Worm (Caenorhabditis elegans) whole organism, L3 larva: Measurements from ENCODE around the gene hog-1.
A peak's percentile ranks its signal among the peaks of the same experiment; 100 is the strongest.

ENCODE experiments used
- R02D3.7 ChIP-seq: fragments of 150-350 bp; optimal IDR thresholded peaks from 2 replicates; lab custom pipeline; 2014; ENCODE audit warnings: missing biosample characterization, missing genetic modification characterization
- ZK546.5 ChIP-seq: sonication (generic microtip); optimal IDR thresholded peaks from 2 replicates; lab custom pipeline; 2017; ENCODE audit warnings: missing biosample characterization, missing genetic modification characterization
- aly-2 ChIP-seq: fragments of 150-350 bp; optimal IDR thresholded peaks from 2 replicates; lab custom pipeline; 2014; ENCODE audit warnings: missing biosample characterization, missing genetic modification characterization
- ama-1 ChIP-seq: fragments of 150-350 bp; optimal IDR thresholded peaks from 2 replicates; lab custom pipeline; 2018
- ceh-28 ChIP-seq: fragments of 150-350 bp; optimal IDR thresholded peaks from 2 replicates; lab custom pipeline; 2014; ENCODE audit warnings: missing biosample characterization, missing genetic modification reagents, missing genetic modification characterization
- ceh-9 ChIP-seq: sonication (generic microtip); optimal IDR thresholded peaks from 2 replicates; lab custom pipeline; 2018; ENCODE audit warnings: missing biosample characterization, missing genetic modification characterization
- egl-27 ChIP-seq: sonication (generic microtip); optimal IDR thresholded peaks from 4 replicates; lab custom pipeline; 2017; ENCODE audit warnings: missing biosample characterization, missing genetic modification reagents, missing genetic modification characterization
- egl-5 ChIP-seq: fragments of 150-350 bp; optimal IDR thresholded peaks from 2 replicates; lab custom pipeline; 2017; ENCODE audit warnings: missing biosample characterization, missing genetic modification reagents, missing genetic modification characterization, inconsistent platforms
- elt-2 ChIP-seq: sonication (generic microtip); optimal IDR thresholded peaks from 2 replicates; lab custom pipeline; 2016; ENCODE audit warnings: missing genetic modification reagents, mild to moderate bottlenecking, missing genetic modification characterization, missing compliant biosample characterization
- elt-3 ChIP-seq, 3 experiments: fragments of 150-350 bp in 1 of 3; sonication (generic microtip) in 2 of 3; optimal IDR thresholded peaks; 2 replicates in 2 of 3; 4 replicates in 1 of 3; lab custom pipeline; 2014 to 2017; ENCODE audit warnings: missing biosample characterization in 3 of 3, missing genetic modification characterization in 3 of 3
- eor-1 ChIP-seq, 2 experiments: fragments of 150-350 bp; optimal IDR thresholded peaks; 2 replicates each; lab custom pipeline; 2014 to 2018; ENCODE audit warnings: missing biosample characterization in 2 of 2, missing genetic modification characterization in 2 of 2
- fkh-10 ChIP-seq: sonication (generic microtip); optimal IDR thresholded peaks from 2 replicates; lab custom pipeline; 2017; ENCODE audit warnings: missing biosample characterization, missing genetic modification reagents, missing genetic modification characterization
- fos-1 ChIP-seq: fragments of 150-350 bp; optimal IDR thresholded peaks from 2 replicates; lab custom pipeline; 2014; ENCODE audit warnings: missing biosample characterization, missing genetic modification characterization
- hmg-11 ChIP-seq: sonication (generic microtip); optimal IDR thresholded peaks from 2 replicates; lab custom pipeline; 2016; ENCODE audit warnings: missing genetic modification characterization, missing compliant biosample characterization
- jun-1 ChIP-seq: fragments of 150-350 bp; optimal IDR thresholded peaks from 2 replicates; lab custom pipeline; 2014; ENCODE audit warnings: missing biosample characterization, missing genetic modification reagents, missing genetic modification characterization
- lin-15B ChIP-seq: fragments of 150-350 bp; optimal IDR thresholded peaks from 2 replicates; lab custom pipeline; 2014; ENCODE audit warnings: missing biosample characterization, missing genetic modification characterization
- lin-39 ChIP-seq: fragments of 150-350 bp; optimal IDR thresholded peaks from 2 replicates; lab custom pipeline; 2018; ENCODE audit warnings: missing biosample characterization, missing genetic modification reagents, missing genetic modification characterization
- lsy-12 ChIP-seq: sonication (generic microtip); optimal IDR thresholded peaks from 2 replicates; lab custom pipeline; 2016; ENCODE audit warnings: mild to moderate bottlenecking, missing genetic modification characterization, missing compliant biosample characterization
- mdl-1 ChIP-seq: fragments of 150-350 bp; optimal IDR thresholded peaks from 2 replicates; lab custom pipeline; 2014; ENCODE audit warnings: missing biosample characterization, missing genetic modification characterization
- mml-1 ChIP-seq: fragments of 150-350 bp; sonication (generic microtip); optimal IDR thresholded peaks from 3 replicates; lab custom pipeline; 2014; ENCODE audit warnings: missing biosample characterization, missing genetic modification characterization
- nfya-1 ChIP-seq: sonication (generic microtip); optimal IDR thresholded peaks from 2 replicates; lab custom pipeline; 2017; ENCODE audit warnings: missing genetic modification characterization, mild to moderate bottlenecking, missing compliant biosample characterization, antibody characterized with exemption, moderate library complexity; ENCODE audit not compliant: insufficient read depth
- nhr-23 ChIP-seq: fragments of 150-350 bp; optimal IDR thresholded peaks from 2 replicates; lab custom pipeline; 2014; ENCODE audit warnings: missing biosample characterization, missing genetic modification reagents, missing genetic modification characterization
- nhr-237 ChIP-seq: fragments of 150-350 bp; optimal IDR thresholded peaks from 2 replicates; lab custom pipeline; 2014; ENCODE audit warnings: missing biosample characterization, missing genetic modification characterization
- nhr-28 ChIP-seq: fragments of 150-350 bp; optimal IDR thresholded peaks from 2 replicates; lab custom pipeline; 2014; ENCODE audit warnings: missing biosample characterization, missing genetic modification characterization
- nhr-43 ChIP-seq: sonication (generic microtip); optimal IDR thresholded peaks from 2 replicates; lab custom pipeline; 2016; ENCODE audit warnings: mild to moderate bottlenecking, missing genetic modification characterization, missing compliant biosample characterization; ENCODE audit not compliant: poor library complexity, severe bottlenecking
- nhr-77 ChIP-seq: fragments of 150-350 bp; optimal IDR thresholded peaks from 2 replicates; lab custom pipeline; 2014; ENCODE audit warnings: missing biosample characterization, missing genetic modification characterization
- skn-1 ChIP-seq: fragments of 150-350 bp; optimal IDR thresholded peaks from 2 replicates; lab custom pipeline; 2014; ENCODE audit warnings: missing biosample characterization, missing genetic modification characterization
- snpc-4 ChIP-seq: fragments of 150-350 bp; optimal IDR thresholded peaks from 2 replicates; lab custom pipeline; 2014; ENCODE audit warnings: missing biosample characterization, missing genetic modification characterization
- unc-39 ChIP-seq: sonication (generic microtip); optimal IDR thresholded peaks from 4 replicates; lab custom pipeline; 2017; ENCODE audit warnings: missing biosample characterization, missing genetic modification characterization
- unc-62 ChIP-seq: fragments of 150-350 bp; sonication (generic microtip); optimal IDR thresholded peaks from 4 replicates; lab custom pipeline; 2014; ENCODE audit warnings: missing biosample characterization, missing genetic modification reagents, missing genetic modification characterization
- ztf-4 ChIP-seq: fragments of 150-350 bp; optimal IDR thresholded peaks from 2 replicates; lab custom pipeline; 2014; ENCODE audit warnings: missing biosample characterization, missing genetic modification characterization

hog-1 gene

ce11 chrX:5890080-5890479 is 36.0 kb upstream of the hog-1 start, which contains the start of gene F49E10.2:
TSS of gene F49E10.2 (plus strand) at chrX:5890380.
- TF ChIP-seq fos-1 (tag; lab: Kevin White, UChicago): no peak
- TF ChIP-seq, all 47 proteins: peak for 0

ce11 chrX:5885565-5885964 is 31.5 kb upstream of the hog-1 start, which contains the start of gene flp-7:
TSS of gene flp-7 (plus strand) at chrX:5885865.
- TF ChIP-seq nhr-23 (no peak), fos-1 (tag; lab: Kevin White, UChicago) (no peak), lin-15B (tag; lab: Kevin White, UChicago) (no peak), elt-3 (tag; optimal IDR thresholded peaks at IDR 0.05; lab: Kevin White, UChicago) (no peak), ceh-28 (no peak), aly-2 (tag; lab: Kevin White, UChicago) (no peak), ZK546.5 (tag; lab: Kevin White, UChicago) (no peak), nhr-237 (tag; lab: Kevin White, UChicago) (no peak), mml-1 (tag; lab: Kevin White, UChicago) (no peak), fkh-10 (GFP tag; lab: Kevin White, UChicago) (no peak), egl-27 (no peak), ama-1 (lab: Kevin White, UChicago) (no peak), ceh-9 (no peak), lin-39 (tag; lab: Kevin White, UChicago) (no peak)

DNA sequence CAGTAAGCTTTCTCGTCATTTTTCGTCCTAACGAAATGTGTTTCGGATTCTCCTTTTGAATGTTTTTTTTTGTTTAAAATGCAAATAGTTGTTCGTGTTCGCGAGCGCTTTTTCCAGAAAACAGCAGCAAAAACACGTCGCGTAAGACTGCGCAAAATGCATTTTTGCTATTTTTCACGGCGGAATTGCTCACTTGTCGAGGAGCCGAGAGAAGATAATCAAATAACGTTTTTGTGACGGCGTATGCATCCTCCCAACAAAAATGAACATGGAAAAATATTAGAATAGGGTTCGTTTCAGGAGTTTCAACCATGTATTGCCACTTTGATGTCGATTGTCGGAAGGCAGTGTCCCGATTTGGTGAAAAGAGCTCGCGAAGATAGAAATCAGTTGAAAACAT is 23.0 kb upstream of the hog-1 start:
- TF ChIP-seq nhr-28 (tag; lab: Kevin White, UChicago) (no peak), fkh-10 (GFP tag; lab: Kevin White, UChicago) (peak; percentile 50)
- TF ChIP-seq, all 47 proteins: peak for 1

DNA sequence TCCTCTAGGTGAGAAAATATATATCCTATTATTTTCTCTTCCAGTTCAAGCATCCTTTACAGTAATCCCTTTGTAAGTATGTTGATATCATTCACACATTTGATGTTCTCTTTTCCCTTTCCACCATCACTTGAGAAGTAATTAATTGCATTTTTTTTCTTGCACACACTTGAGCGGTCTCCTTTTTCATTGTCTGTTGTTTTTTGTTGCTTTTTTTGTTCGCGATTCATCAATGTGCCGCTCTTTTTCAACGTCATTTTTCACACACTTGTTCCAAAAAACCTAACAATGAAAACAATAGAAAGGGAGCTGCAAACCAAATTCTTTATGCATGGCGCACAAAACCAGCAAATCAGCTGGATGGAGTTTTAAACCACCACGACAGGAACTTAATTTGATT is 21.5 kb upstream of the hog-1 start, which contains the start of gene F49E10.4:
F49E10.4 (plus strand) TSS at position 301 of the 400 bp plus-strand sequence.
- no peak for TF ChIP-seq ztf-4 (tag; lab: Kevin White, UChicago)
- TF ChIP-seq unc-62 (GFP tag; lab: Kevin White, UChicago): no peak
- TF ChIP-seq nfya-1 (tag; lab: Kevin White, UChicago): no peak
- no peak for TF ChIP-seq lsy-12 (tag; lab: Kevin White, UChicago)

DNA sequence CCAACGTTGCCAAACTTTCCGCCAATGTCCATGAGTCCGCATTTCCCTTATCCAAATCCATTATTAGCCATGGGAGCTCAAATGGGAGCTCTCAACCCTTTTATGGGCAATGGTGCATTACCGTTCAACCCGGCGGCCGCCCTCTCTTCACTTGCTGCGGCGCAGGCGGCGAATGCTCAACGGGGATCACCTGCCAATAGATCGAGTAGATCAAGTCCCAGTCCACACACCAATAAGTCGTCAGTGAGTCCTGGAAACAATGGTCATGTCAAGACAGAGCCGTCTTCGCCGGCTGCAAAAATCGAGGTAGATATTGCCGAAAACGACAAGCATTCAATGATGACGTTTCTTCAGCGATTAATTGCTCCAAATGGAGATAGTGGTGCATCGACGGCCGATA is 18.1 kb upstream of the hog-1 start:
- no peak for TF ChIP-seq egl-27
- TF ChIP-seq R02D3.7: no peak
- no peak for TF ChIP-seq elt-2 (tag; lab: Kevin White, UChicago)
- TF ChIP-seq hmg-11 (tag; lab: Kevin White, UChicago): no peak
- TF ChIP-seq unc-62 (GFP tag; lab: Kevin White, UChicago): no peak
- no peak for TF ChIP-seq unc-39 (tag; lab: Kevin White, UChicago)
- TF ChIP-seq nhr-28 (tag; lab: Kevin White, UChicago): no peak
- TF ChIP-seq lsy-12 (tag; lab: Kevin White, UChicago): no peak
- no peak for TF ChIP-seq mdl-1 (tag; lab: Kevin White, UChicago)
- TF ChIP-seq jun-1 (tag; lab: Kevin White, UChicago): no peak
- TF ChIP-seq egl-5 (tag; lab: Kevin White, UChicago): no peak
- TF ChIP-seq nhr-237 (tag; lab: Kevin White, UChicago): no peak
- TF ChIP-seq eor-1 (tag; optimal IDR thresholded peaks at IDR 0.05; lab: Kevin White, UChicago): no peak
- TF ChIP-seq nhr-43 (tag; lab: Kevin White, UChicago): no peak
- no peak for TF ChIP-seq snpc-4 (tag; lab: Kevin White, UChicago)
- TF ChIP-seq skn-1 (tag; lab: Kevin White, UChicago): no peak
- no peak for TF ChIP-seq nhr-77 (tag; lab: Kevin White, UChicago)
- TF ChIP-seq, all 47 proteins: peak for 0

- no peak for TF ChIP-seq lin-15B (tag; lab: Kevin White, UChicago)
- TF ChIP-seq jun-1 (tag; lab: Kevin White, UChicago): no peak
- no peak for TF ChIP-seq snpc-4 (tag; lab: Kevin White, UChicago)
Measured at ce11 chrX:5869603-5870002, 15.5 kb upstream of the hog-1 start.
